Worm (Caenorhabditis elegans) whole organism, late embryonic: ENCODE data around the gene F11C7.2.

ENCODE experiments used
- C08G9.2 ChIP-seq: sonication (generic microtip); optimal IDR thresholded peaks from 2 replicates; lab custom pipeline; 2016; ENCODE audit warnings: mild to moderate bottlenecking, missing genetic modification characterization, moderate library complexity, missing compliant biosample characterization
- C38D4.7 ChIP-seq: fragments of 200-800 bp; sonication (Bioruptor generic); optimal IDR thresholded peaks from 2 replicates; lab custom pipeline; 2018; ENCODE audit warnings: mild to moderate bottlenecking, missing genetic modification characterization, moderate library complexity, missing compliant biosample characterization
- K02D7.2 ChIP-seq: sonication (generic microtip); optimal IDR thresholded peaks from 2 replicates; lab custom pipeline; 2017; ENCODE audit warnings: mild to moderate bottlenecking, missing genetic modification characterization, missing compliant biosample characterization
- K09A11.1 ChIP-seq: sonication (generic microtip); optimal IDR thresholded peaks from 2 replicates; lab custom pipeline; 2017; ENCODE audit warnings: antibody characterized with exemption, mild to moderate bottlenecking, missing genetic modification characterization, missing compliant biosample characterization; ENCODE audit not compliant: insufficient read depth
- T23F11.4 ChIP-seq: fragments of 200-800 bp; sonication (Bioruptor generic); optimal IDR thresholded peaks from 2 replicates; lab custom pipeline; 2018; ENCODE audit warnings: mild to moderate bottlenecking, missing genetic modification characterization, missing compliant biosample characterization
- ahr-1 ChIP-seq: sonication (generic microtip); optimal IDR thresholded peaks from 2 replicates; lab custom pipeline; 2016; ENCODE audit warnings: missing genetic modification characterization, missing compliant biosample characterization
- ama-1 ChIP-seq: fragments of 150-350 bp; optimal IDR thresholded peaks from 2 replicates; lab custom pipeline; 2014
- ceh-14 ChIP-seq: sonication (generic microtip); optimal IDR thresholded peaks from 2 replicates; lab custom pipeline; 2016; ENCODE audit warnings: missing genotype, missing genetic modification characterization, missing compliant biosample characterization
- ceh-18 ChIP-seq: sonication (generic microtip); optimal IDR thresholded peaks from 2 replicates; lab custom pipeline; 2016; ENCODE audit warnings: missing genetic modification characterization, missing compliant biosample characterization
- ceh-19 ChIP-seq: fragments of 200-800 bp; sonication (Bioruptor generic); optimal IDR thresholded peaks from 2 replicates; lab custom pipeline; 2018; ENCODE audit warnings: mild to moderate bottlenecking, missing genetic modification characterization, missing compliant biosample characterization
- ceh-2 ChIP-seq: sonication (generic microtip); optimal IDR thresholded peaks from 2 replicates; lab custom pipeline; 2016; ENCODE audit warnings: missing genotype, missing genetic modification characterization, missing compliant biosample characterization
- ceh-30 ChIP-seq: fragments of 150-350 bp; optimal IDR thresholded peaks from 2 replicates; lab custom pipeline; 2014; ENCODE audit warnings: missing biosample characterization, missing genetic modification characterization
- ceh-31 ChIP-seq: sonication (generic microtip); optimal IDR thresholded peaks from 2 replicates; lab custom pipeline; 2016; ENCODE audit warnings: missing genetic modification characterization, missing compliant biosample characterization
- ceh-48 ChIP-seq: sonication (generic microtip); optimal IDR thresholded peaks from 2 replicates; lab custom pipeline; 2016; ENCODE audit warnings: missing genetic modification characterization, inconsistent platforms, missing compliant biosample characterization
- ceh-6 ChIP-seq: fragments of 200-800 bp; sonication (Bioruptor generic); optimal IDR thresholded peaks from 2 replicates; lab custom pipeline; 2018; ENCODE audit warnings: mild to moderate bottlenecking, missing genetic modification characterization, missing compliant biosample characterization
- dmd-4 ChIP-seq: sonication (generic microtip); optimal IDR thresholded peaks from 2 replicates; lab custom pipeline; 2016; ENCODE audit warnings: borderline replicate concordance, missing genetic modification characterization, missing compliant biosample characterization
- elt-2 ChIP-seq: sonication (generic microtip); optimal IDR thresholded peaks from 2 replicates; lab custom pipeline; 2016; ENCODE audit warnings: missing genetic modification reagents, missing genetic modification characterization, missing compliant biosample characterization
- elt-4 ChIP-seq: sonication (generic microtip); optimal IDR thresholded peaks from 2 replicates; lab custom pipeline; 2016; ENCODE audit warnings: missing genetic modification characterization, missing compliant biosample characterization
- ets-4 ChIP-seq: sonication (generic microtip); optimal IDR thresholded peaks from 2 replicates; lab custom pipeline; 2016; ENCODE audit warnings: missing genetic modification characterization, missing compliant biosample characterization
- eyg-1 ChIP-seq: sonication (generic microtip); optimal IDR thresholded peaks from 2 replicates; lab custom pipeline; 2016; ENCODE audit warnings: missing genotype, missing genetic modification characterization, missing compliant biosample characterization
- fax-1 ChIP-seq: sonication (generic microtip); optimal IDR thresholded peaks from 2 replicates; lab custom pipeline; 2016; ENCODE audit warnings: missing genotype, missing genetic modification characterization, missing compliant biosample characterization
- fkh-10 ChIP-seq: fragments of 150-350 bp; optimal IDR thresholded peaks from 2 replicates; lab custom pipeline; 2014; ENCODE audit warnings: missing biosample characterization, missing genetic modification reagents, missing genetic modification characterization
- fkh-6 ChIP-seq: sonication (generic microtip); optimal IDR thresholded peaks from 2 replicates; lab custom pipeline; 2016; ENCODE audit warnings: missing genetic modification characterization, missing compliant biosample characterization
- gmeb-2 ChIP-seq: sonication (generic microtip); optimal IDR thresholded peaks from 2 replicates; lab custom pipeline; 2016; ENCODE audit warnings: missing genetic modification characterization, inconsistent platforms, missing compliant biosample characterization
- hlh-30 ChIP-seq: sonication (generic microtip); optimal IDR thresholded peaks from 2 replicates; lab custom pipeline; 2017; ENCODE audit warnings: antibody characterized with exemption, missing genetic modification characterization, missing compliant biosample characterization; ENCODE audit not compliant: insufficient read depth
- hlh-8 ChIP-seq: sonication (generic microtip); optimal IDR thresholded peaks from 2 replicates; lab custom pipeline; 2016; ENCODE audit warnings: missing genotype, missing genetic modification characterization, missing compliant biosample characterization
- lin-11 ChIP-seq: fragments of 200-800 bp; sonication (Bioruptor generic); optimal IDR thresholded peaks from 2 replicates; lab custom pipeline; 2018; ENCODE audit warnings: mild to moderate bottlenecking, missing genetic modification characterization, missing compliant biosample characterization
- mec-3 ChIP-seq: sonication (generic microtip); optimal IDR thresholded peaks from 2 replicates; lab custom pipeline; 2016; ENCODE audit warnings: borderline replicate concordance, missing genetic modification characterization, missing compliant biosample characterization
- nfya-1 ChIP-seq: sonication (generic microtip); optimal IDR thresholded peaks from 2 replicates; lab custom pipeline; 2017; ENCODE audit warnings: missing genetic modification characterization, mild to moderate bottlenecking, missing compliant biosample characterization, antibody characterized with exemption, moderate library complexity
- nhr-11 ChIP-seq: fragments of 150-350 bp; optimal IDR thresholded peaks from 2 replicates; lab custom pipeline; 2014; ENCODE audit warnings: missing biosample characterization, missing genetic modification characterization
- nhr-232 ChIP-seq: sonication (generic microtip); optimal IDR thresholded peaks from 2 replicates; lab custom pipeline; 2016; ENCODE audit warnings: missing genetic modification characterization, missing compliant biosample characterization
- pha-4 ChIP-seq: fragments of 150-350 bp; optimal IDR thresholded peaks from 2 replicates; lab custom pipeline; 2018; ENCODE audit warnings: missing biosample characterization, missing genetic modification reagents, missing genetic modification characterization
- pqm-1 ChIP-seq: sonication (generic microtip); optimal IDR thresholded peaks from 2 replicates; lab custom pipeline; 2016; ENCODE audit warnings: missing genetic modification characterization, missing compliant biosample characterization
- ref-2 ChIP-seq: sonication (generic microtip); optimal IDR thresholded peaks from 2 replicates; lab custom pipeline; 2016; ENCODE audit warnings: missing genetic modification characterization, missing compliant biosample characterization
- rnt-1 ChIP-seq: sonication (generic microtip); optimal IDR thresholded peaks from 2 replicates; lab custom pipeline; 2016; ENCODE audit warnings: missing genetic modification characterization, missing compliant biosample characterization
- sox-2 ChIP-seq: fragments of 200-800 bp; sonication (Bioruptor generic); IDR thresholded peaks from 2 replicates; pipeline ENCODE4 v1.3.6; 2022; ENCODE audit warnings: missing genetic modification reagents, missing genetic modification characterization, missing compliant biosample characterization
- ttx-3 ChIP-seq: sonication (generic microtip); optimal IDR thresholded peaks from 2 replicates; lab custom pipeline; 2016; ENCODE audit warnings: missing genetic modification reagents, missing genetic modification characterization, missing compliant biosample characterization
- unc-3 ChIP-seq, 2 experiments: fragments of 200-800 bp in 1 of 2; sonication (Bioruptor generic) in 1 of 2; sonication (generic microtip) in 1 of 2; conservative IDR thresholded peaks in 1 of 2; optimal IDR thresholded peaks in 1 of 2; 2 replicates each; pipeline versions ENCODE4 v1.3.6 to Lab custom; 2016 to 2022; ENCODE audit warnings: missing compliant biosample characterization in 2 of 2, missing genetic modification characterization in 2 of 2, missing genetic modification reagents in 1 of 2
- unc-42 ChIP-seq: sonication (generic microtip); optimal IDR thresholded peaks from 2 replicates; lab custom pipeline; 2016; ENCODE audit warnings: missing genotype, missing genetic modification characterization, missing compliant biosample characterization
- unc-86 ChIP-seq: sonication (generic microtip); optimal IDR thresholded peaks from 2 replicates; lab custom pipeline; 2016; ENCODE audit warnings: missing genetic modification characterization, missing compliant biosample characterization
- zip-5 ChIP-seq: sonication (generic microtip); optimal IDR thresholded peaks from 2 replicates; lab custom pipeline; 2016; ENCODE audit warnings: missing genetic modification characterization, missing compliant biosample characterization
- ztf-16 ChIP-seq: sonication (generic microtip); optimal IDR thresholded peaks from 2 replicates; lab custom pipeline; 2017; ENCODE audit warnings: missing genetic modification characterization, missing compliant biosample characterization

The F11C7.2 gene

ce11 chrX:17421532-17422078, 25.0 kb downstream of the F11C7.2 start, which contains the start of gene osm-11:
Gene osm-11 (minus strand): TSS chrX:17421582.
- TF ChIP-seq C38D4.7 (GFP tag; lab: Kevin White, UChicago) (no peak), hlh-30 (no peak), C08G9.2 (tag; lab: Kevin White, UChicago) (no peak), rnt-1 (tag; lab: Kevin White, UChicago) (no peak), K09A11.1 (tag; lab: Kevin White, UChicago) (no peak), nfya-1 (tag; lab: Kevin White, UChicago) (no peak), eyg-1 (tag; lab: Kevin White, UChicago) (no peak), mec-3 (tag; lab: Kevin White, UChicago) (no peak), ama-1 (lab: Kevin White, UChicago) (no peak), ceh-2 (tag; lab: Kevin White, UChicago) (no peak), fkh-10 (no peak), ceh-18 (tag; lab: Kevin White, UChicago) (no peak), K02D7.2 (tag; lab: Kevin White, UChicago) (no peak), ceh-14 (tag; lab: Kevin White, UChicago) (no peak), nhr-11 (tag; lab: Kevin White, UChicago) (no peak), dmd-4 (tag; lab: Kevin White, UChicago) (no peak), ceh-19 (GFP tag; lab: Kevin White, UChicago) (no peak), hlh-8 (no peak), nhr-232 (tag; lab: Kevin White, UChicago) (no peak), ttx-3 (tag; lab: Kevin White, UChicago) (no peak)

ce11 chrX:17422593-17422992, 26.0 kb downstream of the F11C7.2 start:
- TF ChIP-seq ets-4 (tag; lab: Kevin White, UChicago), result no peak
- TF ChIP-seq ceh-48, result no peak
- no peak for TF ChIP-seq ztf-16 (tag; lab: Kevin White, UChicago)
- no peak for TF ChIP-seq fkh-6 (tag; lab: Kevin White, UChicago)
- TF ChIP-seq elt-4 (tag; lab: Kevin White, UChicago), result no peak
- TF ChIP-seq rnt-1 (tag; lab: Kevin White, UChicago), result no peak
- no peak for TF ChIP-seq hlh-30
- TF ChIP-seq ceh-30, result no peak
- TF ChIP-seq pqm-1, result no peak
- TF ChIP-seq pha-4 (tag; lab: Kevin White, UChicago), result no peak
- TF ChIP-seq ceh-31 (tag; lab: Kevin White, UChicago), result no peak
- no peak for TF ChIP-seq hlh-8
- no peak for TF ChIP-seq elt-2 (tag; lab: Kevin White, UChicago)
- no peak for TF ChIP-seq unc-86 (tag; lab: Kevin White, UChicago)
- no peak for TF ChIP-seq zip-5

DNA sequence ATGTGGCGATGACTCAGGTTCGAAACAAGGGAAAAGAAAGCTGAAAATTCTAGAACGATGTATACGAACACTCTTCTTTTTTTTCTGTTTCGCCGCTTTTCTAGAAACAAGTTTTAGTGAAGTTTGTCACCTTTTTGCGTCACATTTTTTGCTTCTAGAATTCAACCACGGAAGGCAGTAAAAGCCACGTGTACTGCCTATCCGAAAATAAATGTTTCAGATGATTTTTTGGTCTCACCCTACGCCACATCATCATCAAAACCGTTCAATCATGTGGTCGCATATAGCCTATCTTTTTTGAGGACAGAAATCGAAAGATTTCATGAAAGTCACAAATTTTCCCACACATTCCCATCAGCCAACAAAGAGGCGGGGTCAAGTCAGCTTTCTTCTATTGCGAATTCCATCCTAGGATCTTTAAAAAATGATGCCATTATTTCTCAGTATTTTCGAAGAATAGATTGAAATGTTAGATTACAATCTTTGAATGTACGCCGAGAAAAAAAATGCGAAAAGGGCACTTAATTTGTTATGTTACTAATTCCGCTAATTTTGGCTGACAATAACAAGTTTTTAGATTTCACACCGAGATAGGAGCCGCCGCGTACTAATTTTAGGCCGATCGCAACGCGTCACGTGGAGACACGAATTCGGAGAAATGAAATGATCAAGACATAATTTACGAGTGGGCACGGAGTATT, 27.4 kb downstream of the F11C7.2 start:
- TF ChIP-seq zip-5, result no peak
- TF ChIP-seq elt-4 (tag; lab: Kevin White, UChicago), result no peak
- TF ChIP-seq lin-11 (tag; lab: Kevin White, UChicago), result no peak
- no peak for TF ChIP-seq unc-3 (GFP tag; conservative IDR thresholded peaks at IDR 0.05; lab: Robert Waterston, UW)
- TF ChIP-seq unc-3 (tag; optimal IDR thresholded peaks at IDR 0.05; lab: Kevin White, UChicago), result no peak
- TF ChIP-seq gmeb-2 (tag; lab: Kevin White, UChicago), result no peak
- TF ChIP-seq ceh-6 (GFP tag; lab: Kevin White, UChicago), result no peak
- TF ChIP-seq eyg-1 (tag; lab: Kevin White, UChicago), result no peak
- TF ChIP-seq T23F11.4, result no peak
- TF ChIP-seq ahr-1 (tag; lab: Kevin White, UChicago), result no peak
- TF ChIP-seq mec-3 (tag; lab: Kevin White, UChicago), result no peak
- no peak for TF ChIP-seq dmd-4 (tag; lab: Kevin White, UChicago)
- TF ChIP-seq K02D7.2 (tag; lab: Kevin White, UChicago), result no peak
- TF ChIP-seq elt-2 (tag; lab: Kevin White, UChicago), result no peak
- no peak for TF ChIP-seq ceh-19 (GFP tag; lab: Kevin White, UChicago)
- no peak for TF ChIP-seq unc-42 (tag; lab: Kevin White, UChicago)
- no peak for TF ChIP-seq nhr-11 (tag; lab: Kevin White, UChicago)
- TF ChIP-seq fax-1 (tag; lab: Kevin White, UChicago), result no peak
- no peak for TF ChIP-seq sox-2 (GFP tag; lab: Robert Waterston, UW)
- no peak for TF ChIP-seq ref-2 (tag; lab: Kevin White, UChicago)
